Fruit fly (Drosophila melanogaster): Measurements from ENCODE around the gene Gmd.
A peak's percentile ranks its signal among the peaks of the same experiment; 100 is the strongest.

Gene Gmd

dm6 chr2L:4971329-4971798, 5.5 kb downstream of the Gmd start, which contains the start of gene CG14043 (continued):
- TF ChIP-seq Sin3A (optimal IDR thresholded peaks at IDR 0.05) (peak; percentile 85), Meics (GFP tag; optimal IDR thresholded peaks at IDR 0.05) (no peak), pfk (GFP tag; optimal IDR thresholded peaks at IDR 0.05) (no peak), sc (optimal IDR thresholded peaks at IDR 0.05) (no peak), sc (GFP tag; optimal IDR thresholded peaks at IDR 0.05) (no peak), gcm2 (GFP tag; optimal IDR thresholded peaks at IDR 0.05) (no peak), pho (GFP tag; optimal IDR thresholded peaks at IDR 0.05) (peak; percentile 39), hkb (optimal IDR thresholded peaks at IDR 0.05) (peak; percentile 64), hkb (GFP tag; IDR thresholded peaks at IDR 0.05) (no peak), Sox100B (GFP tag; optimal IDR thresholded peaks at IDR 0.05) (no peak), unc-4 (GFP tag; IDR thresholded peaks at IDR 0.05; ENCODE audit: partially characterized antibody) (peak; percentile 42; the same call in 1 of the 2 replicates), CG11398 (GFP tag; optimal IDR thresholded peaks at IDR 0.05) (no peak), CG31224 (GFP tag; IDR thresholded peaks at IDR 0.05) (no peak), CG15514 (GFP tag; optimal IDR thresholded peaks at IDR 0.05) (peak; percentile 70), CG17186 (GFP tag; optimal IDR thresholded peaks at IDR 0.05) (peak; percentile 62), CG5245 (GFP tag; optimal IDR thresholded peaks at IDR 0.05) (no peak), Bteb2 (GFP tag; optimal IDR thresholded peaks at IDR 0.05) (peak; percentile 36), CG9932 (GFP tag; IDR thresholded peaks at IDR 0.05) (peak; percentile 37; the same call in 1 of the 2 replicates), CG14014 (GFP tag; IDR thresholded peaks at IDR 0.05) (no peak), oc (tag; optimal IDR thresholded peaks at IDR 0.05) (no peak), Atf-2 (GFP tag; optimal IDR thresholded peaks at IDR 0.05) (no peak), stc (GFP tag; IDR thresholded peaks at IDR 0.05) (no peak)

DNA sequence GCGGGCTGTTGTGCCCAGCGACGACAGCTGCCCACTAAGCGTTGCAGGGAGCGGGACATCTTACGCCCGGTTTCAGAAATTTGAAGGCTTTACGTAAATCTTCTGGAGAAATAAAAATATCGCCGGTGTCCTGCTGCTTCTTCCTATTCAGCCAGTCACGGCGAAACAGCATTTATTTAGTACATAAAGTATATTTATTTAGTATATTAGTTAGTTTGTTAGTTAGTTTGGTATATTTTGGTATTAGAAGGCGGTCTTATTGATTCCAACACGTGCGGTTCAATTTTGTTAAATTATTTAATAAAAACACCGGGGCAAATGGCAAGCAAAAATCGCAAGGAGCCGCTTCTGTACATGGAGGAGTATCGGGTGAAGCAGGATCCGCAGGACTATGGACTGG, 8.1 kb downstream of the Gmd start, which contains the start of the genes Scox and Polr1C:
TSS of gene Scox (minus strand) at position 169 of the 400 bp plus-strand sequence.
TSS of gene Polr1C (plus strand) at position 238 of the 400 bp plus-strand sequence.
- TF ChIP-seq en (GFP tag; optimal IDR thresholded peaks at IDR 0.05): no peak
- peak; percentile 44 for TF ChIP-seq MESR4 (GFP tag; optimal IDR thresholded peaks at IDR 0.05)
- no peak for TF ChIP-seq CG6654 (GFP tag; optimal IDR thresholded peaks at IDR 0.05)
- TF ChIP-seq sug (tag; optimal IDR thresholded peaks at IDR 0.05): no peak
- TF ChIP-seq dm (GFP tag; optimal IDR thresholded peaks at IDR 0.05): peak; percentile 36
- no peak for TF ChIP-seq Oli (tag; optimal IDR thresholded peaks at IDR 0.05)
- no peak for TF ChIP-seq sd (tag; optimal IDR thresholded peaks at IDR 0.05)
- TF ChIP-seq bigmax (GFP tag; optimal IDR thresholded peaks at IDR 0.05): peak; percentile 68
- peak; percentile 89 for TF ChIP-seq CG17385 (GFP tag; optimal IDR thresholded peaks at IDR 0.05)
- no peak for TF ChIP-seq org-1 (GFP tag; optimal IDR thresholded peaks at IDR 0.05)
- TF ChIP-seq MBD-R2 (GFP tag; IDR thresholded peaks at IDR 0.05): 0 out of 2 replicates have a peak, but pooled peaks have one; percentile 33
- no peak for TF ChIP-seq CG5180 (GFP tag; optimal IDR thresholded peaks at IDR 0.05)
- peak; percentile 58 for TF ChIP-seq YL-1 (GFP tag; optimal IDR thresholded peaks at IDR 0.05)
- TF ChIP-seq pzg (GFP tag; optimal IDR thresholded peaks at IDR 0.05): peak; percentile 46
- TF ChIP-seq Sry-δ (GFP tag; optimal IDR thresholded peaks at IDR 0.05): no peak
- no peak for TF ChIP-seq CG18599 (GFP tag; optimal IDR thresholded peaks at IDR 0.05)
- peak; percentile 19 for TF ChIP-seq stwl (tag; optimal IDR thresholded peaks at IDR 0.05)
- no peak for TF ChIP-seq kay (GFP tag; optimal IDR thresholded peaks at IDR 0.05)
- no peak for TF ChIP-seq NC2β (GFP tag; optimal IDR thresholded peaks at IDR 0.05)
- TF ChIP-seq BEAF-32 (GFP tag; optimal IDR thresholded peaks at IDR 0.05): peak; percentile 31
- TF ChIP-seq CG14710 (tag; optimal IDR thresholded peaks at IDR 0.05): no peak
- peak; percentile 7 for TF ChIP-seq trem (tag; optimal IDR thresholded peaks at IDR 0.05)
- peak; percentile 55 for TF ChIP-seq CG9797 (GFP tag; optimal IDR thresholded peaks at IDR 0.05)
- peak; percentile 49 for TF ChIP-seq gfzf (GFP tag; optimal IDR thresholded peaks at IDR 0.05)
- TF ChIP-seq CG15601 (tag; optimal IDR thresholded peaks at IDR 0.05): no peak
- TF ChIP-seq Dp (GFP tag; optimal IDR thresholded peaks at IDR 0.05): peak; percentile 19
- peak; percentile 34; the same call in 1 of the 2 replicates for TF ChIP-seq E2f2 (GFP tag; IDR thresholded peaks at IDR 0.05)
- TF ChIP-seq Max (GFP tag; optimal IDR thresholded peaks at IDR 0.05): peak; percentile 33
- peak; percentile 18; the same call in 1 of the 3 replicates for TF ChIP-seq CG34422 (GFP tag; IDR thresholded peaks at IDR 0.05)
- TF ChIP-seq Ssrp (tag; optimal IDR thresholded peaks at IDR 0.05): no peak

Measured in whole organism, embryonic.